Worm (Caenorhabditis elegans): ENCODE data around the gene Y105C5A.1270.
A peak's percentile ranks its signal among the peaks of the same experiment; 100 is the strongest.
"Not testable (repeated sequence)": the region's sequence is repeated elsewhere in the genome, so short reads cannot be mapped to it uniquely, and the experiment has no call there.

ce11 chrIV:15805017-15805637, 41.3 kb downstream of the Y105C5A.1270 start:
- not testable (repeated sequence) for TF ChIP-seq scrt-1 (GFP tag; IDR thresholded peaks at IDR 0.05); F13C5.2 (tag; optimal IDR thresholded peaks at IDR 0.05); ets-7 (tag; optimal IDR thresholded peaks at IDR 0.05); ama-1 (optimal IDR thresholded peaks at IDR 0.05); sea-1 (GFP tag; conservative IDR thresholded peaks at IDR 0.05); B0310.2 (tag; optimal IDR thresholded peaks at IDR 0.05); tra-4 (tag; optimal IDR thresholded peaks at IDR 0.05)
- 0 out of 2 replicates have a peak, but pooled peaks have one; percentile 28 for TF ChIP-seq pes-1 (GFP tag; IDR thresholded peaks at IDR 0.05)
